Fruit fly (Drosophila melanogaster) whole organism, embryonic: ENCODE data around the gene Ubc7.

ENCODE experiments used
- ATbp ChIP-seq: fragments of 200-800 bp; sonication (Bioruptor generic); optimal IDR thresholded peaks from 2 replicates; lab custom pipeline; 2017; ENCODE audit warnings: missing biosample characterization, mild to moderate bottlenecking, missing genetic modification characterization, missing genetic modification reagents
- Abd-B ChIP-seq: fragments of 200-800 bp; sonication (Bioruptor generic); optimal IDR thresholded peaks from 2 replicates; lab custom pipeline; 2018; ENCODE audit warnings: missing biosample characterization, mild to moderate bottlenecking, missing genetic modification characterization, moderate library complexity
- Blimp-1 ChIP-seq: fragments of 200-800 bp; sonication (Bioruptor generic); optimal IDR thresholded peaks from 3 replicates; lab custom pipeline; 2018; ENCODE audit warnings: missing biosample characterization, missing genetic modification characterization, mild to moderate bottlenecking, moderate library complexity, missing genetic modification reagents
- CG10147 ChIP-seq: fragments of 200-800 bp; sonication (Bioruptor generic); optimal IDR thresholded peaks from 2 replicates; lab custom pipeline; 2019; ENCODE audit warnings: missing biosample characterization, mild to moderate bottlenecking, missing genetic modification characterization, moderate library complexity
- CG10267 ChIP-seq: fragments of 200-800 bp; sonication (Bioruptor generic); optimal IDR thresholded peaks from 2 replicates; lab custom pipeline; 2018; ENCODE audit warnings: missing biosample characterization, mild to moderate bottlenecking, missing genetic modification characterization, moderate library complexity
- CG11504 ChIP-seq: fragments of 200-800 bp; sonication (Bioruptor generic); optimal IDR thresholded peaks from 3 replicates; lab custom pipeline; 2019; ENCODE audit warnings: missing biosample characterization, mild to moderate bottlenecking, missing genetic modification characterization, moderate library complexity
- CG12744 ChIP-seq: fragments of 200-800 bp; sonication (Bioruptor generic); optimal IDR thresholded peaks from 2 replicates; lab custom pipeline; 2016; ENCODE audit warnings: missing biosample characterization, missing genetic modification characterization
- CG13296 ChIP-seq: fragments of 200-800 bp; sonication (Bioruptor generic); optimal IDR thresholded peaks from 3 replicates; lab custom pipeline; 2018; ENCODE audit warnings: missing biosample characterization, mild to moderate bottlenecking, missing genetic modification characterization
- CG15011 ChIP-seq: fragments of 200-800 bp; sonication (Bioruptor generic); optimal IDR thresholded peaks from 3 replicates; lab custom pipeline; 2018; ENCODE audit warnings: missing biosample characterization, mild to moderate bottlenecking, missing genetic modification characterization
- CG18011 ChIP-seq: fragments of 200-800 bp; sonication (Bioruptor generic); optimal IDR thresholded peaks from 2 replicates; lab custom pipeline; 2017; ENCODE audit warnings: missing biosample characterization, missing genetic modification characterization, mild to moderate bottlenecking, moderate library complexity, missing genotype
- CG1832 ChIP-seq: fragments of 200-800 bp; sonication (Bioruptor generic); optimal IDR thresholded peaks from 2 replicates; lab custom pipeline; 2017; ENCODE audit warnings: missing biosample characterization, mild to moderate bottlenecking, missing genetic modification characterization, inconsistent platforms
- CG18599 ChIP-seq: fragments of 200-800 bp; sonication (Bioruptor generic); optimal IDR thresholded peaks from 3 replicates; lab custom pipeline; 2017; ENCODE audit warnings: missing biosample characterization, missing genetic modification characterization, mild to moderate bottlenecking, moderate library complexity, missing genetic modification reagents
- CG2202 ChIP-seq: fragments of 200-800 bp; sonication (Bioruptor generic); optimal IDR thresholded peaks from 2 replicates; lab custom pipeline; 2018; ENCODE audit warnings: missing biosample characterization, mild to moderate bottlenecking, missing genetic modification characterization
- CG3065 ChIP-seq: fragments of 200-800 bp; sonication (Bioruptor generic); optimal IDR thresholded peaks from 2 replicates; lab custom pipeline; 2016; ENCODE audit warnings: missing biosample characterization, missing genetic modification characterization
- CG32767 ChIP-seq: fragments of 200-800 bp; sonication (Bioruptor generic); IDR thresholded peaks from 2 replicates; pipeline ENCODE4 v1.3.6; 2022; ENCODE audit warnings: missing biosample characterization, missing genetic modification characterization
- CG34224 ChIP-seq: fragments of 200-800 bp; sonication (Bioruptor generic); IDR thresholded peaks from 3 replicates; pipeline ENCODE4 v1.3.6; 2022; ENCODE audit warnings: missing biosample characterization, missing genetic modification characterization; ENCODE audit not compliant: partially characterized antibody
- CG4282 ChIP-seq: fragments of 200-800 bp; sonication (Bioruptor generic); optimal IDR thresholded peaks from 2 replicates; lab custom pipeline; 2016; ENCODE audit warnings: missing biosample characterization, missing genetic modification characterization
- CG6175 ChIP-seq: fragments of 200-800 bp; sonication (Bioruptor generic); IDR thresholded peaks from 3 replicates; pipeline ENCODE4 v1.3.6; 2022; ENCODE audit warnings: missing biosample characterization, missing genetic modification characterization
- CG6254 ChIP-seq: fragments of 200-800 bp; sonication (Bioruptor generic); optimal IDR thresholded peaks from 3 replicates; lab custom pipeline; 2017; ENCODE audit warnings: mild to moderate bottlenecking, missing biosample characterization, missing genetic modification reagents, missing genetic modification characterization
- CG8089 ChIP-seq: fragments of 200-800 bp; sonication (Bioruptor generic); optimal IDR thresholded peaks from 3 replicates; lab custom pipeline; 2016; ENCODE audit warnings: missing biosample characterization, missing genetic modification characterization
- CTCF ChIP-seq: fragments of 200-800 bp; sonication (Bioruptor generic); optimal IDR thresholded peaks from 2 replicates; lab custom pipeline; 2017; ENCODE audit warnings: missing biosample characterization, mild to moderate bottlenecking, missing genetic modification characterization, moderate library complexity
- Dek ChIP-seq: fragments of 200-800 bp; sonication (Bioruptor generic); optimal IDR thresholded peaks from 3 replicates; lab custom pipeline; 2019; ENCODE audit warnings: missing biosample characterization, mild to moderate bottlenecking, missing genetic modification characterization, moderate library complexity
- Fer3 ChIP-seq: fragments of 200-800 bp; sonication (Bioruptor generic); optimal IDR thresholded peaks from 2 replicates; lab custom pipeline; 2018; ENCODE audit warnings: missing biosample characterization, mild to moderate bottlenecking, missing genetic modification characterization, moderate library complexity
- Gug ChIP-seq: fragments of 200-800 bp; sonication (Bioruptor generic); IDR thresholded peaks from 4 replicates; pipeline ENCODE4 v1.3.6; 2022; ENCODE audit warnings: missing biosample characterization, missing genetic modification characterization
- HHEX ChIP-seq: fragments of 200-800 bp; sonication (Bioruptor generic); optimal IDR thresholded peaks from 3 replicates; lab custom pipeline; 2017; ENCODE audit warnings: missing biosample characterization, mild to moderate bottlenecking, missing genetic modification characterization, missing genetic modification reagents
- HLH54F ChIP-seq: fragments of 200-800 bp; sonication (Bioruptor generic); optimal IDR thresholded peaks from 3 replicates; lab custom pipeline; 2016; ENCODE audit warnings: missing biosample characterization, missing genetic modification characterization
- HLHmδ ChIP-seq: fragments of 200-800 bp; sonication (Bioruptor generic); optimal IDR thresholded peaks from 2 replicates; lab custom pipeline; 2018; ENCODE audit warnings: missing biosample characterization, mild to moderate bottlenecking, missing genetic modification characterization, moderate library complexity
- Oli ChIP-seq: fragments of 200-800 bp; sonication (Bioruptor generic); optimal IDR thresholded peaks from 2 replicates; lab custom pipeline; 2018; ENCODE audit warnings: missing biosample characterization, mild to moderate bottlenecking, missing genetic modification characterization, moderate library complexity
- PHDP ChIP-seq: fragments of 200-800 bp; sonication (Bioruptor generic); optimal IDR thresholded peaks from 3 replicates; lab custom pipeline; 2018; ENCODE audit warnings: missing biosample characterization, mild to moderate bottlenecking, missing genetic modification characterization, moderate library complexity
- Xbp1 ChIP-seq: fragments of 200-800 bp; sonication (Bioruptor generic); optimal IDR thresholded peaks from 3 replicates; lab custom pipeline; 2016; ENCODE audit warnings: missing biosample characterization, mild to moderate bottlenecking, missing genetic modification characterization
- ara ChIP-seq: fragments of 200-800 bp; sonication (Bioruptor generic); IDR thresholded peaks from 2 replicates; pipeline ENCODE4 v1.3.6; 2022; ENCODE audit warnings: missing biosample characterization, missing genetic modification characterization
- bigmax ChIP-seq: fragments of 200-800 bp; sonication (Bioruptor generic); optimal IDR thresholded peaks from 2 replicates; lab custom pipeline; 2018; ENCODE audit warnings: missing biosample characterization, mild to moderate bottlenecking, missing genetic modification characterization
- caup ChIP-seq: fragments of 200-800 bp; sonication (Bioruptor generic); optimal IDR thresholded peaks from 3 replicates; lab custom pipeline; 2017; ENCODE audit warnings: missing biosample characterization, mild to moderate bottlenecking, missing genetic modification characterization, moderate library complexity; ENCODE audit not compliant: severe bottlenecking
- ci ChIP-seq: fragments of 200-800 bp; sonication (Bioruptor generic); IDR thresholded peaks from 3 replicates; pipeline ENCODE4 v1.3.6; 2022; ENCODE audit warnings: missing biosample characterization, missing genetic modification characterization
- crc ChIP-seq: fragments of 200-800 bp; sonication (Bioruptor generic); optimal IDR thresholded peaks from 2 replicates; lab custom pipeline; 2016; ENCODE audit warnings: missing biosample characterization, missing genetic modification characterization
- dysf ChIP-seq: fragments of 200-800 bp; sonication (Bioruptor generic); IDR thresholded peaks from 3 replicates; pipeline ENCODE4 v1.3.6; 2022; ENCODE audit warnings: missing biosample characterization, missing genetic modification characterization
- eve ChIP-seq, 2 experiments: fragments of >200 bp; optimal IDR thresholded peaks; 2 replicates each; lab custom pipeline; 2017; ENCODE audit warnings: missing biosample characterization in 2 of 2, missing genetic modification characterization in 2 of 2
- ewg ChIP-seq: fragments of 200-800 bp; sonication (Bioruptor generic); optimal IDR thresholded peaks from 3 replicates; lab custom pipeline; 2017; ENCODE audit warnings: mild to moderate bottlenecking, missing biosample characterization, missing genetic modification reagents, missing genetic modification characterization
- gce ChIP-seq: fragments of 200-800 bp; sonication (Bioruptor generic); IDR thresholded peaks from 3 replicates; pipeline ENCODE4 v1.3.6; 2022; ENCODE audit warnings: missing biosample characterization, missing genetic modification characterization
- grau ChIP-seq: fragments of 200-800 bp; optimal IDR thresholded peaks from 3 replicates; lab custom pipeline; 2019; ENCODE audit warnings: missing biosample characterization, mild to moderate bottlenecking, missing genetic modification characterization, moderate library complexity
- her ChIP-seq: fragments of 200-800 bp; sonication (Bioruptor generic); optimal IDR thresholded peaks from 2 replicates; lab custom pipeline; 2016; ENCODE audit warnings: missing biosample characterization, missing genetic modification characterization
- ken ChIP-seq: fragments of 200-800 bp; sonication (Bioruptor generic); IDR thresholded peaks from 3 replicates; pipeline ENCODE4 v1.3.6; 2022; ENCODE audit warnings: missing biosample characterization, missing genetic modification characterization
- lab ChIP-seq: fragments of 200-800 bp; sonication (Bioruptor generic); optimal IDR thresholded peaks from 3 replicates; lab custom pipeline; 2017; ENCODE audit warnings: missing biosample characterization, missing genetic modification characterization, mild to moderate bottlenecking, moderate library complexity, missing genetic modification reagents
- lilli ChIP-seq: fragments of 200-800 bp; sonication (Bioruptor generic); optimal IDR thresholded peaks from 3 replicates; lab custom pipeline; 2016; ENCODE audit warnings: missing biosample characterization, missing genetic modification characterization
- sisA ChIP-seq: fragments of 200-800 bp; sonication (Bioruptor generic); IDR thresholded peaks from 2 replicates; pipeline ENCODE4 v1.3.6; 2022; ENCODE audit warnings: missing biosample characterization, missing genetic modification characterization
- tio ChIP-seq: fragments of 200-800 bp; sonication (Bioruptor generic); optimal IDR thresholded peaks from 2 replicates; lab custom pipeline; 2017; ENCODE audit warnings: missing biosample characterization, missing genetic modification characterization, inconsistent platforms
- trh ChIP-seq: fragments of 200-800 bp; sonication (Bioruptor generic); optimal IDR thresholded peaks from 2 replicates; lab custom pipeline; 2016; ENCODE audit warnings: missing biosample characterization, missing genetic modification characterization
- tup ChIP-seq: fragments of 200-800 bp; sonication (Bioruptor generic); optimal IDR thresholded peaks from 2 replicates; lab custom pipeline; 2016; ENCODE audit warnings: missing biosample characterization, mild to moderate bottlenecking, missing genetic modification characterization, moderate library complexity
- vvl ChIP-seq: fragments of 200-800 bp; sonication (Bioruptor generic); IDR thresholded peaks from 2 replicates; pipeline ENCODE4 v1.3.6; 2022; ENCODE audit warnings: missing biosample characterization, missing genetic modification characterization

Ubc7 gene

dm6 chrX:16574114-16574513, 19.4 kb upstream of the Ubc7 start:
- no peak for TF ChIP-seq ewg (GFP tag; lab: Kevin White, UChicago)
- TF ChIP-seq CG18011 (GFP tag; lab: Kevin White, UChicago) = peak; percentile 92

- TF ChIP-seq CG32767 = no peak
- TF ChIP-seq Gug (GFP tag; lab: Robert Waterston, UW) = no peak
- no peak for TF ChIP-seq HLH54F (GFP tag; lab: Kevin White, UChicago)
- TF ChIP-seq CG1832 (GFP tag; lab: Kevin White, UChicago) = no peak
- TF ChIP-seq tup (GFP tag; lab: Kevin White, UChicago) = no peak
- TF ChIP-seq CG6175 (GFP tag; lab: Robert Waterston, UW) = no peak
- TF ChIP-seq ken (GFP tag; lab: Robert Waterston, UW) = no peak
- no peak for TF ChIP-seq CG6254 (GFP tag; lab: Kevin White, UChicago)
- no peak for TF ChIP-seq HLHmδ (GFP tag; lab: Kevin White, UChicago)
- TF ChIP-seq ara (GFP tag; lab: Robert Waterston, UW) = no peak
- no peak for TF ChIP-seq CTCF
- no peak for TF ChIP-seq gce (GFP tag; lab: Robert Waterston, UW)
- no peak for TF ChIP-seq CG3065 (GFP tag; lab: Kevin White, UChicago)
- no peak for TF ChIP-seq CG2202 (tag; lab: Kevin White, UChicago)
- TF ChIP-seq CG12744 (GFP tag; lab: Kevin White, UChicago) = no peak
- TF ChIP-seq CG8089 (GFP tag; lab: Kevin White, UChicago) = no peak
- TF ChIP-seq trh (GFP tag; lab: Kevin White, UChicago) = no peak
- TF ChIP-seq grau (tag; lab: Kevin White, UChicago) = no peak
- TF ChIP-seq CG34224 (GFP tag; lab: Robert Waterston, UW) = no peak
- TF ChIP-seq her = no peak
Observed at dm6 chrX:16575097-16575496, 18.4 kb upstream of the Ubc7 start.

- TF ChIP-seq CG13296 (GFP tag; lab: Kevin White, UChicago) = peak; percentile 19
- peak; percentile 77 for TF ChIP-seq CG18599 (GFP tag; lab: Kevin White, UChicago)
- TF ChIP-seq lilli (GFP tag; lab: Kevin White, UChicago) = peak; percentile 3
- peak; percentile 52 for TF ChIP-seq caup (GFP tag; lab: Kevin White, UChicago)
- TF ChIP-seq vvl (GFP tag; lab: Robert Waterston, UW) = 0 out of 2 replicates have a peak, but pooled peaks have one; percentile 18
- peak; percentile 34; the same call in 2 of the 3 replicates for TF ChIP-seq dysf (GFP tag; lab: Robert Waterston, UW)
- TF ChIP-seq Dek (tag; lab: Kevin White, UChicago) = peak; percentile 17
- TF ChIP-seq Fer3 (tag; lab: Kevin White, UChicago) = peak; percentile 20
- TF ChIP-seq sisA (GFP tag; lab: Robert Waterston, UW) = peak; percentile 36; the same call in 1 of the 2 replicates
- TF ChIP-seq ci (GFP tag; lab: Robert Waterston, UW) = no peak
- peak; percentile 71 for TF ChIP-seq lab (GFP tag; lab: Kevin White, UChicago)
- TF ChIP-seq CG10267 (tag; lab: Kevin White, UChicago) = peak; percentile 31
- TF ChIP-seq HHEX (GFP tag; lab: Kevin White, UChicago) = peak; percentile 37
- peak; percentile 57 for TF ChIP-seq PHDP (tag; lab: Kevin White, UChicago)
- peak in 1 of 2 experiments; percentile 71 for TF ChIP-seq eve (GFP tag; optimal IDR thresholded peaks at IDR 0.05; lab: Kevin White, UChicago)
- peak; percentile 56 for TF ChIP-seq Oli
- TF ChIP-seq crc (GFP tag; lab: Kevin White, UChicago) = no peak
- peak; percentile 24 for TF ChIP-seq Blimp-1 (GFP tag; lab: Kevin White, UChicago)
- TF ChIP-seq CG11504 (tag; lab: Kevin White, UChicago) = peak; percentile 77
- TF ChIP-seq Xbp1 (GFP tag; lab: Kevin White, UChicago) = peak; percentile 47
- TF ChIP-seq CG4282 (GFP tag; lab: Kevin White, UChicago) = no peak
- TF ChIP-seq CG10147 (GFP tag; lab: Kevin White, UChicago) = peak; percentile 54
- TF ChIP-seq bigmax (GFP tag; lab: Kevin White, UChicago) = no peak
- peak; percentile 53 for TF ChIP-seq tio (GFP tag; lab: Kevin White, UChicago)
- TF ChIP-seq CG15011 (GFP tag; lab: Kevin White, UChicago) = peak; percentile 25
- peak; percentile 35 for TF ChIP-seq Abd-B (GFP tag; lab: Kevin White, UChicago)
- peak; percentile 25 for TF ChIP-seq ATbp (GFP tag; lab: Kevin White, UChicago)
Observed at dm6 chrX:16579978-16580377, 13.5 kb upstream of the Ubc7 start.
